Fruit fly (Drosophila melanogaster) whole organism, prepupa: ENCODE measurements around the gene dUTPase.

Source experiments
- Blimp-1 ChIP-seq: fragments of 200-800 bp; sonication (Bioruptor generic); optimal IDR thresholded peaks from 3 replicates; lab custom pipeline; 2017; ENCODE audit warnings: missing biosample characterization, missing genetic modification characterization, mild to moderate bottlenecking, moderate library complexity, missing genetic modification reagents
- CG10631 ChIP-seq: fragments of 200-800 bp; sonication (Bioruptor generic); optimal IDR thresholded peaks from 2 replicates; lab custom pipeline; 2016; ENCODE audit warnings: missing biosample characterization, missing genetic modification characterization
- CG10669 ChIP-seq: fragments of 200-800 bp; sonication (Bioruptor generic); optimal IDR thresholded peaks from 3 replicates; lab custom pipeline; 2018; ENCODE audit warnings: missing biosample characterization, mild to moderate bottlenecking, missing genetic modification characterization, moderate library complexity
- CG11294 ChIP-seq: fragments of 200-800 bp; sonication (Bioruptor generic); IDR thresholded peaks from 2 replicates; pipeline ENCODE4 v1.3.6; 2022; ENCODE audit warnings: missing biosample characterization, missing genetic modification characterization
- CG11762 ChIP-seq: fragments of 200-800 bp; sonication (Bioruptor generic); optimal IDR thresholded peaks from 3 replicates; lab custom pipeline; 2016; ENCODE audit warnings: missing biosample characterization, missing genetic modification characterization; ENCODE audit not compliant: insufficient read depth
- CG11902 ChIP-seq: fragments of 200-800 bp; sonication (Bioruptor generic); optimal IDR thresholded peaks from 3 replicates; lab custom pipeline; 2016; ENCODE audit warnings: missing biosample characterization, missing genetic modification characterization
- CG15336 ChIP-seq: fragments of 200-800 bp; sonication (Bioruptor generic); IDR thresholded peaks from 2 replicates; pipeline ENCODE4 v1.3.6; 2022; ENCODE audit warnings: missing biosample characterization, missing genetic modification characterization
- CG16779 ChIP-seq: fragments of 200-800 bp; sonication (Bioruptor generic); optimal IDR thresholded peaks from 3 replicates; lab custom pipeline; 2017; ENCODE audit warnings: missing biosample characterization, mild to moderate bottlenecking, missing genetic modification characterization
- CG3032 ChIP-seq: fragments of 200-800 bp; optimal IDR thresholded peaks from 2 replicates; lab custom pipeline; 2019; ENCODE audit warnings: missing biosample characterization, mild to moderate bottlenecking, missing genetic modification characterization, moderate library complexity
- CG31627 ChIP-seq: fragments of 200-800 bp; sonication (Bioruptor generic); optimal IDR thresholded peaks from 3 replicates; lab custom pipeline; 2016; ENCODE audit warnings: missing biosample characterization, missing genetic modification characterization
- CG32006 ChIP-seq: fragments of 200-800 bp; sonication (Bioruptor generic); optimal IDR thresholded peaks from 3 replicates; lab custom pipeline; 2017; ENCODE audit warnings: missing biosample characterization, mild to moderate bottlenecking, missing genetic modification characterization
- CG34406 ChIP-seq: fragments of 200-800 bp; sonication (Bioruptor generic); optimal IDR thresholded peaks from 3 replicates; lab custom pipeline; 2016; ENCODE audit warnings: missing biosample characterization, missing genetic modification characterization
- CG3919 ChIP-seq: fragments of 200-800 bp; sonication (Bioruptor generic); optimal IDR thresholded peaks from 3 replicates; lab custom pipeline; 2016; ENCODE audit warnings: missing biosample characterization, missing genetic modification characterization
- CG4318 ChIP-seq: fragments of 200-800 bp; sonication (Bioruptor generic); optimal IDR thresholded peaks from 3 replicates; lab custom pipeline; 2017; ENCODE audit warnings: missing biosample characterization, mild to moderate bottlenecking, missing genetic modification characterization
- CG6163 ChIP-seq: fragments of 200-800 bp; sonication (Bioruptor generic); IDR thresholded peaks from 3 replicates; pipeline ENCODE4 v1.3.6; 2022; ENCODE audit warnings: missing biosample characterization, missing genetic modification characterization
- CG6276 ChIP-seq: fragments of 200-800 bp; sonication (Bioruptor generic); optimal IDR thresholded peaks from 2 replicates; lab custom pipeline; 2017; ENCODE audit warnings: missing biosample characterization, mild to moderate bottlenecking, missing genetic modification characterization
- CG6792 ChIP-seq: fragments of 200-800 bp; sonication (Bioruptor generic); optimal IDR thresholded peaks from 3 replicates; lab custom pipeline; 2016; ENCODE audit warnings: missing biosample characterization, missing genetic modification characterization
- CG6808 ChIP-seq: fragments of 200-800 bp; sonication (Bioruptor generic); optimal IDR thresholded peaks from 3 replicates; lab custom pipeline; 2017; ENCODE audit warnings: missing biosample characterization, missing genetic modification characterization, mild to moderate bottlenecking, moderate library complexity, missing genetic modification reagents
- CG6854 ChIP-seq: fragments of 200-800 bp; sonication (Bioruptor generic); optimal IDR thresholded peaks from 2 replicates; lab custom pipeline; 2017; ENCODE audit warnings: missing biosample characterization, mild to moderate bottlenecking, missing genetic modification characterization
- CG7368 ChIP-seq: fragments of 200-800 bp; sonication (Bioruptor generic); optimal IDR thresholded peaks from 3 replicates; lab custom pipeline; 2016; ENCODE audit warnings: missing biosample characterization, missing genetic modification characterization
- CG8319 ChIP-seq: fragments of 200-800 bp; sonication (Bioruptor generic); optimal IDR thresholded peaks from 3 replicates; lab custom pipeline; 2016; ENCODE audit warnings: missing biosample characterization, missing genetic modification characterization
- CG8632 ChIP-seq: fragments of 200-800 bp; sonication (Bioruptor generic); optimal IDR thresholded peaks from 3 replicates; lab custom pipeline; 2016; ENCODE audit warnings: missing biosample characterization, missing genetic modification characterization
- CG9139 ChIP-seq: fragments of 200-800 bp; sonication (Bioruptor generic); optimal IDR thresholded peaks from 3 replicates; lab custom pipeline; 2017; ENCODE audit warnings: missing biosample characterization, mild to moderate bottlenecking, missing genetic modification characterization
- Eip78C ChIP-seq: fragments of 200-800 bp; sonication (Bioruptor generic); peaks from one replicate; lab custom pipeline; 2016; ENCODE audit warnings: missing biosample characterization, missing genetic modification characterization
- Ets21C ChIP-seq: fragments of 200-800 bp; sonication (Bioruptor generic); optimal IDR thresholded peaks from 3 replicates; lab custom pipeline; 2016; ENCODE audit warnings: missing biosample characterization, missing genetic modification characterization
- Ets96B ChIP-seq: fragments of 200-800 bp; optimal IDR thresholded peaks from 2 replicates; lab custom pipeline; 2019; ENCODE audit warnings: missing biosample characterization, mild to moderate bottlenecking, missing genetic modification characterization, moderate library complexity
- Gug ChIP-seq: fragments of 200-800 bp; sonication (Bioruptor generic); IDR thresholded peaks from 2 replicates; pipeline ENCODE4 v1.3.6; 2022; ENCODE audit warnings: missing biosample characterization, missing genetic modification characterization
- Hr38 ChIP-seq: sonication (Bioruptor generic); optimal IDR thresholded peaks from 2 replicates; lab custom pipeline; 2016; ENCODE audit warnings: missing biosample characterization, missing genetic modification characterization
- Hr4 ChIP-seq: fragments of 200-800 bp; sonication (Bioruptor generic); optimal IDR thresholded peaks from 3 replicates; lab custom pipeline; 2016; ENCODE audit warnings: missing biosample characterization, missing genetic modification characterization
- Met ChIP-seq: fragments of 200-800 bp; sonication (Bioruptor generic); optimal IDR thresholded peaks from 3 replicates; lab custom pipeline; 2016; ENCODE audit warnings: missing biosample characterization, missing genetic modification characterization
- OdsH ChIP-seq: fragments of 200-800 bp; sonication (Bioruptor generic); optimal IDR thresholded peaks from 3 replicates; lab custom pipeline; 2016; ENCODE audit warnings: missing biosample characterization, missing genetic modification characterization
- Smox ChIP-seq: fragments of 200-800 bp; sonication (Bioruptor generic); optimal IDR thresholded peaks from 3 replicates; lab custom pipeline; 2016; ENCODE audit warnings: missing biosample characterization, missing genetic modification characterization
- Sox102F ChIP-seq: fragments of 200-800 bp; sonication (Bioruptor generic); optimal IDR thresholded peaks from 2 replicates; lab custom pipeline; 2016; ENCODE audit warnings: missing biosample characterization, mild to moderate bottlenecking, missing genetic modification characterization
- Sox14 ChIP-seq: fragments of 200-800 bp; sonication (Bioruptor generic); optimal IDR thresholded peaks from 3 replicates; lab custom pipeline; 2016; ENCODE audit warnings: missing biosample characterization, missing genetic modification characterization
- Sox15 ChIP-seq: fragments of 200-800 bp; sonication (Bioruptor generic); optimal IDR thresholded peaks from 3 replicates; lab custom pipeline; 2016; ENCODE audit warnings: missing biosample characterization, missing genetic modification characterization
- acj6 ChIP-seq: fragments of 200-800 bp; sonication (Bioruptor generic); optimal IDR thresholded peaks from 3 replicates; lab custom pipeline; 2016; ENCODE audit warnings: missing biosample characterization, missing genetic modification characterization
- dac ChIP-seq: fragments of 200-800 bp; sonication (Bioruptor generic); optimal IDR thresholded peaks from 2 replicates; lab custom pipeline; 2017; ENCODE audit warnings: missing biosample characterization, mild to moderate bottlenecking, missing genetic modification characterization
- dsx ChIP-seq: fragments of 200-800 bp; optimal IDR thresholded peaks from 3 replicates; lab custom pipeline; 2019; ENCODE audit warnings: missing biosample characterization, mild to moderate bottlenecking, missing genetic modification characterization, moderate library complexity; ENCODE audit not compliant: poor library complexity, severe bottlenecking
- eg ChIP-seq: fragments of 200-800 bp; sonication (Bioruptor generic); IDR thresholded peaks from 3 replicates; pipeline ENCODE4 v1.3.6; 2022; ENCODE audit warnings: missing biosample characterization, missing genetic modification characterization
- esn ChIP-seq: fragments of 200-800 bp; sonication (Bioruptor generic); optimal IDR thresholded peaks from 2 replicates; lab custom pipeline; 2016; ENCODE audit warnings: missing biosample characterization, mild to moderate bottlenecking, missing genetic modification characterization, moderate library complexity
- fd59A ChIP-seq: fragments of 200-800 bp; sonication (Bioruptor generic); optimal IDR thresholded peaks from 2 replicates; lab custom pipeline; 2017; ENCODE audit warnings: missing biosample characterization, mild to moderate bottlenecking, missing genetic modification characterization, missing genetic modification reagents
- salr ChIP-seq, 2 experiments: fragments of 200-800 bp; sonication (Bioruptor generic); optimal IDR thresholded peaks; 3 replicates each; lab custom pipeline; 2016 to 2018; ENCODE audit warnings: missing biosample characterization in 2 of 2, missing genetic modification characterization in 2 of 2, mild to moderate bottlenecking in 1 of 2
- spab ChIP-seq: fragments of 200-800 bp; sonication (Bioruptor generic); optimal IDR thresholded peaks from 2 replicates; lab custom pipeline; 2017; ENCODE audit warnings: missing biosample characterization, mild to moderate bottlenecking, missing genetic modification characterization, missing genetic modification reagents
- ss ChIP-seq, 2 experiments: fragments of 200-800 bp; sonication (Bioruptor generic); optimal IDR thresholded peaks; 2 replicates in 1 of 2; 3 replicates in 1 of 2; lab custom pipeline; 2017 to 2018; ENCODE audit warnings: mild to moderate bottlenecking in 2 of 2, missing biosample characterization in 2 of 2, missing genetic modification characterization in 2 of 2, moderate library complexity in 1 of 2
- svp ChIP-seq: fragments of 200-800 bp; sonication (Bioruptor generic); peaks from one replicate; lab custom pipeline; 2016; ENCODE audit warnings: missing biosample characterization, missing genetic modification characterization
- topi ChIP-seq: fragments of 200-800 bp; sonication (Bioruptor generic); optimal IDR thresholded peaks from 3 replicates; lab custom pipeline; 2016; ENCODE audit warnings: missing biosample characterization, missing genetic modification characterization

Gene dUTPase

dm6 chr2L:11051644-11052492, 40.8 kb downstream of the dUTPase start (continued):
- TF ChIP-seq fd59A (peak; percentile 24), CG10631 (peak; percentile 17), OdsH (GFP tag; lab: Kevin White, UChicago) (peak; percentile 37), Hr38 (GFP tag; lab: Kevin White, UChicago) (no peak), Sox15 (GFP tag; lab: Kevin White, UChicago) (peak; percentile 12), Blimp-1 (GFP tag; lab: Kevin White, UChicago) (no peak), Smox (GFP tag; lab: Kevin White, UChicago) (peak; percentile 22), CG6792 (peak; percentile 23), CG3919 (GFP tag; lab: Kevin White, UChicago) (peak; percentile 37), dac (no peak), spab (GFP tag; lab: Kevin White, UChicago) (no peak), CG6808 (peak; percentile 34), esn (GFP tag; lab: Kevin White, UChicago) (peak; percentile 31), CG8319 (GFP tag; lab: Kevin White, UChicago) (peak; percentile 33), Eip78C (GFP tag; lab: Kevin White, UChicago) (peak; percentile 91), CG16779 (tag; lab: Kevin White, UChicago) (no peak), CG15336 (no peak), CG7368 (GFP tag; lab: Kevin White, UChicago) (no peak), CG32006 (no peak), Ets96B (peak; percentile 54), Ets21C (GFP tag; lab: Kevin White, UChicago) (no peak), CG34406 (GFP tag; lab: Kevin White, UChicago) (peak; percentile 43), acj6 (peak; percentile 31), CG11762 (GFP tag; lab: Kevin White, UChicago) (no peak), CG4318 (no peak), eg (GFP tag; lab: Robert Waterston, UW) (0 out of 3 replicates have a peak, but pooled peaks have one; percentile 25), CG6276 (no peak), CG31627 (GFP tag; lab: Kevin White, UChicago) (peak; percentile 23)

dm6 chr2L:11052493-11052788, 41.3 kb downstream of the dUTPase start:
- TF ChIP-seq CG9139 (peak; percentile 62), CG6808 (peak; percentile 25), CG15336 (peak; percentile 34; the same call in 1 of the 2 replicates), CG11902 (GFP tag; lab: Kevin White, UChicago) (peak; percentile 46), acj6 (peak; percentile 52), topi (GFP tag; lab: Kevin White, UChicago) (peak; percentile 26), spab (GFP tag; lab: Kevin White, UChicago) (peak; percentile 63), Gug (GFP tag; lab: Robert Waterston, UW) (peak; percentile 13; the same call in 1 of the 2 replicates), CG3032 (peak; percentile 85), CG6854 (GFP tag; lab: Kevin White, UChicago) (no peak), Hr38 (GFP tag; lab: Kevin White, UChicago) (no peak), CG11294 (GFP tag; lab: Robert Waterston, UW) (no peak), CG11762 (GFP tag; lab: Kevin White, UChicago) (peak; percentile 9), CG32006 (peak; percentile 38), dsx (GFP tag; lab: Kevin White, UChicago) (peak; percentile 80), Sox102F (GFP tag; lab: Kevin White, UChicago) (no peak), CG10669 (GFP tag; lab: Kevin White, UChicago) (peak; percentile 70), svp (GFP tag; lab: Kevin White, UChicago) (no peak), CG6163 (GFP tag; lab: Robert Waterston, UW) (peak; percentile 68), CG6276 (no peak), OdsH (GFP tag; lab: Kevin White, UChicago) (peak; percentile 46), Sox14 (GFP tag; lab: Kevin White, UChicago) (no peak), eg (GFP tag; lab: Robert Waterston, UW) (no peak), Eip78C (GFP tag; lab: Kevin White, UChicago) (peak; percentile 83), ss (GFP tag; optimal IDR thresholded peaks at IDR 0.05; lab: Kevin White, UChicago) (peak; percentile 1 to 75), salr (GFP tag; optimal IDR thresholded peaks at IDR 0.05; lab: Kevin White, UChicago) (no peak), Blimp-1 (GFP tag; lab: Kevin White, UChicago) (peak; percentile 41), CG34406 (GFP tag; lab: Kevin White, UChicago) (peak; percentile 79), CG31627 (GFP tag; lab: Kevin White, UChicago) (no peak), Met (GFP tag; lab: Kevin White, UChicago) (no peak), Smox (GFP tag; lab: Kevin White, UChicago) (no peak), CG10631 (peak; percentile 76), CG8319 (GFP tag; lab: Kevin White, UChicago) (no peak), Ets96B (peak; percentile 84), Hr4 (GFP tag; lab: Kevin White, UChicago) (no peak), CG3919 (GFP tag; lab: Kevin White, UChicago) (peak; percentile 31), CG8632 (GFP tag; lab: Kevin White, UChicago) (peak; percentile 80)
